Fruit fly (Drosophila melanogaster): ENCODE measurements around the gene CG11964.
A peak's percentile ranks its signal among the peaks of the same experiment; 100 is the strongest.

Gene CG11964

dm6 chr3R:8931777-8932345 lies 13.0 kb downstream of the CG11964 start, which contains the start of gene pyd (continued):
- 0 out of 3 replicates have a peak, but pooled peaks have one; percentile 34 for TF ChIP-seq CG6791 (GFP tag; IDR thresholded peaks at IDR 0.05; ENCODE audit: partially characterized antibody)
- peak; percentile 66 for TF ChIP-seq vfl (GFP tag; optimal IDR thresholded peaks at IDR 0.05)
- peak; percentile 51 for TF ChIP-seq dmrt99B (tag; optimal IDR thresholded peaks at IDR 0.05)
- no peak for TF ChIP-seq aop (GFP tag; IDR thresholded peaks at IDR 0.05)
- TF ChIP-seq CG6654 (GFP tag; optimal IDR thresholded peaks at IDR 0.05): no peak
- TF ChIP-seq CG17568 (GFP tag; optimal IDR thresholded peaks at IDR 0.05): peak; percentile 13
- TF ChIP-seq CG15269 (tag; optimal IDR thresholded peaks at IDR 0.05): peak; percentile 66
- peak; percentile 64 for TF ChIP-seq chn (GFP tag; optimal IDR thresholded peaks at IDR 0.05)
- peak; percentile 51 for TF ChIP-seq NK7.1 (GFP tag; optimal IDR thresholded peaks at IDR 0.05)
- peak; percentile 84 for TF ChIP-seq Med (GFP tag)
- TF ChIP-seq Ada2b (GFP tag; IDR thresholded peaks at IDR 0.05): 0 out of 2 replicates have a peak, but pooled peaks have one; percentile 18
- TF ChIP-seq hb (GFP tag; IDR thresholded peaks at IDR 0.05; ENCODE audit: partially characterized antibody): no peak
- no peak for TF ChIP-seq CG30431 (GFP tag; optimal IDR thresholded peaks at IDR 0.05)
- TF ChIP-seq sima (GFP tag; optimal IDR thresholded peaks at IDR 0.05): peak; percentile 23
- peak; percentile 58 for TF ChIP-seq CG30020 (tag; optimal IDR thresholded peaks at IDR 0.05)
- TF ChIP-seq Hey (tag; optimal IDR thresholded peaks at IDR 0.05): peak; percentile 53
- peak; percentile 49 to 60 for TF ChIP-seq chif (GFP tag; optimal IDR thresholded peaks at IDR 0.05)
- TF ChIP-seq ci (GFP tag; IDR thresholded peaks at IDR 0.05): peak; percentile 72
- peak; percentile 71 for TF ChIP-seq CG17829 (tag; optimal IDR thresholded peaks at IDR 0.05)
- peak; percentile 30 for TF ChIP-seq CG5180 (GFP tag; optimal IDR thresholded peaks at IDR 0.05)
- TF ChIP-seq Doc3 (GFP tag; IDR thresholded peaks at IDR 0.05; ENCODE audit: partially characterized antibody): no peak
- no peak for TF ChIP-seq wor (GFP tag; IDR thresholded peaks at IDR 0.05)
- peak; percentile 80 for TF ChIP-seq da (GFP tag; optimal IDR thresholded peaks at IDR 0.05)
- peak; percentile 64; the same call in 1 of the 2 replicates for TF ChIP-seq Atf6 (GFP tag; IDR thresholded peaks at IDR 0.05)
- TF ChIP-seq CG9215 (GFP tag; IDR thresholded peaks at IDR 0.05): peak; percentile 58
- TF ChIP-seq gce (GFP tag; IDR thresholded peaks at IDR 0.05): peak; percentile 59; the same call in 1 of the 3 replicates
- TF ChIP-seq dm (GFP tag; optimal IDR thresholded peaks at IDR 0.05): peak; percentile 3
- peak; percentile 63 for TF ChIP-seq Bteb2 (GFP tag; optimal IDR thresholded peaks at IDR 0.05)
- TF ChIP-seq Bgb (GFP tag; IDR thresholded peaks at IDR 0.05; ENCODE audit: partially characterized antibody): peak; percentile 63; the same call in 1 of the 2 replicates
- peak; percentile 57 for TF ChIP-seq CG12769 (tag; optimal IDR thresholded peaks at IDR 0.05)
- no peak for TF ChIP-seq TFAM (GFP tag; optimal IDR thresholded peaks at IDR 0.05)
- peak; percentile 71 for TF ChIP-seq CG2712 (tag; optimal IDR thresholded peaks at IDR 0.05)
- TF ChIP-seq rib (GFP tag; IDR thresholded peaks at IDR 0.05): peak; percentile 51
- TF ChIP-seq CG17385 (GFP tag; optimal IDR thresholded peaks at IDR 0.05): peak; percentile 47
- no peak for TF ChIP-seq CG11093 (GFP tag; IDR thresholded peaks at IDR 0.05)
- peak; percentile 53 for TF ChIP-seq CG7987 (GFP tag; optimal IDR thresholded peaks at IDR 0.05)
- TF ChIP-seq HHEX (GFP tag; optimal IDR thresholded peaks at IDR 0.05): peak; percentile 33
- TF ChIP-seq CG17328 (GFP tag; IDR thresholded peaks at IDR 0.05): 0 out of 2 replicates have a peak, but pooled peaks have one; percentile 27
- peak; percentile 55 for TF ChIP-seq Ptx1 (GFP tag; IDR thresholded peaks at IDR 0.05)
- peak; percentile 53 for TF ChIP-seq CG10462 (GFP tag; optimal IDR thresholded peaks at IDR 0.05)
- no peak for TF ChIP-seq Dfd (GFP tag; optimal IDR thresholded peaks at IDR 0.05)
- TF ChIP-seq CG6689 (GFP tag; IDR thresholded peaks at IDR 0.05): peak; percentile 45
- peak; percentile 17 to 71 for TF ChIP-seq tll (GFP tag; optimal IDR thresholded peaks at IDR 0.05)
- TF ChIP-seq Rx (GFP tag; IDR thresholded peaks at IDR 0.05): no peak
- TF ChIP-seq CG4854 (GFP tag; optimal IDR thresholded peaks at IDR 0.05): peak; percentile 28
- peak; percentile 78 for TF ChIP-seq Mad (GFP tag; optimal IDR thresholded peaks at IDR 0.05)
- TF ChIP-seq CG4820 (GFP tag; optimal IDR thresholded peaks at IDR 0.05): peak; percentile 50
- peak; percentile 20 for TF ChIP-seq repo (GFP tag; optimal IDR thresholded peaks at IDR 0.05)
- peak; percentile 57 for TF ChIP-seq mirr (GFP tag; optimal IDR thresholded peaks at IDR 0.05)
- TF ChIP-seq trem (tag; optimal IDR thresholded peaks at IDR 0.05): peak; percentile 70

Data from whole organism, embryonic.